Worm (Caenorhabditis elegans) whole organism, L3 larva: Measurements from ENCODE around the gene C44B12.9.
A peak's percentile ranks its signal among the peaks of the same experiment; 100 is the strongest.

Source experiments
- R02D3.7 ChIP-seq: fragments of 150-350 bp; optimal IDR thresholded peaks from 2 replicates; lab custom pipeline; 2014; ENCODE audit warnings: missing biosample characterization, missing genetic modification characterization
- ZK546.5 ChIP-seq: sonication (generic microtip); optimal IDR thresholded peaks from 2 replicates; lab custom pipeline; 2017; ENCODE audit warnings: missing biosample characterization, missing genetic modification characterization
- aly-2 ChIP-seq: fragments of 150-350 bp; optimal IDR thresholded peaks from 2 replicates; lab custom pipeline; 2014; ENCODE audit warnings: missing biosample characterization, missing genetic modification characterization
- ama-1 ChIP-seq: fragments of 150-350 bp; optimal IDR thresholded peaks from 2 replicates; lab custom pipeline; 2018
- ceh-16 ChIP-seq: sonication (generic microtip); optimal IDR thresholded peaks from 2 replicates; lab custom pipeline; 2017; ENCODE audit warnings: missing biosample characterization, missing genetic modification characterization
- ceh-28 ChIP-seq: fragments of 150-350 bp; optimal IDR thresholded peaks from 2 replicates; lab custom pipeline; 2014; ENCODE audit warnings: missing biosample characterization, missing genetic modification reagents, missing genetic modification characterization
- ceh-82 ChIP-seq: fragments of 150-350 bp; optimal IDR thresholded peaks from 2 replicates; lab custom pipeline; 2014; ENCODE audit warnings: missing biosample characterization, missing genetic modification characterization
- ceh-9 ChIP-seq: sonication (generic microtip); optimal IDR thresholded peaks from 2 replicates; lab custom pipeline; 2018; ENCODE audit warnings: missing biosample characterization, missing genetic modification characterization
- daf-12 ChIP-seq: fragments of 150-350 bp; optimal IDR thresholded peaks from 2 replicates; lab custom pipeline; 2014; ENCODE audit warnings: missing biosample characterization, missing genetic modification reagents, missing genetic modification characterization
- egl-27 ChIP-seq: sonication (generic microtip); optimal IDR thresholded peaks from 4 replicates; lab custom pipeline; 2017; ENCODE audit warnings: missing biosample characterization, missing genetic modification reagents, missing genetic modification characterization
- egl-5 ChIP-seq: fragments of 150-350 bp; optimal IDR thresholded peaks from 2 replicates; lab custom pipeline; 2017; ENCODE audit warnings: missing biosample characterization, missing genetic modification reagents, missing genetic modification characterization, inconsistent platforms
- elt-1 ChIP-seq: fragments of 150-350 bp; optimal IDR thresholded peaks from 2 replicates; lab custom pipeline; 2014; ENCODE audit warnings: missing biosample characterization, missing genetic modification characterization
- elt-2 ChIP-seq: sonication (generic microtip); optimal IDR thresholded peaks from 2 replicates; lab custom pipeline; 2016; ENCODE audit warnings: missing genetic modification reagents, mild to moderate bottlenecking, missing genetic modification characterization, missing compliant biosample characterization
- elt-3 ChIP-seq, 3 experiments: fragments of 150-350 bp in 1 of 3; sonication (generic microtip) in 2 of 3; optimal IDR thresholded peaks; 2 replicates in 2 of 3; 4 replicates in 1 of 3; lab custom pipeline; 2014 to 2017; ENCODE audit warnings: missing biosample characterization in 3 of 3, missing genetic modification characterization in 3 of 3
- eor-1 ChIP-seq, 2 experiments: fragments of 150-350 bp; optimal IDR thresholded peaks; 2 replicates each; lab custom pipeline; 2014 to 2018; ENCODE audit warnings: missing biosample characterization in 2 of 2, missing genetic modification characterization in 2 of 2
- fkh-10 ChIP-seq: sonication (generic microtip); optimal IDR thresholded peaks from 2 replicates; lab custom pipeline; 2017; ENCODE audit warnings: missing biosample characterization, missing genetic modification reagents, missing genetic modification characterization
- fkh-2 ChIP-seq: fragments of 150-350 bp; optimal IDR thresholded peaks from 2 replicates; lab custom pipeline; 2014; ENCODE audit warnings: missing biosample characterization, missing genetic modification reagents, missing genetic modification characterization
- fos-1 ChIP-seq: fragments of 150-350 bp; optimal IDR thresholded peaks from 2 replicates; lab custom pipeline; 2014; ENCODE audit warnings: missing biosample characterization, missing genetic modification characterization
- hmg-11 ChIP-seq: sonication (generic microtip); optimal IDR thresholded peaks from 2 replicates; lab custom pipeline; 2016; ENCODE audit warnings: missing genetic modification characterization, missing compliant biosample characterization
- jun-1 ChIP-seq: fragments of 150-350 bp; optimal IDR thresholded peaks from 2 replicates; lab custom pipeline; 2014; ENCODE audit warnings: missing biosample characterization, missing genetic modification reagents, missing genetic modification characterization
- lin-15B ChIP-seq: fragments of 150-350 bp; optimal IDR thresholded peaks from 2 replicates; lab custom pipeline; 2014; ENCODE audit warnings: missing biosample characterization, missing genetic modification characterization
- lin-39 ChIP-seq: fragments of 150-350 bp; optimal IDR thresholded peaks from 2 replicates; lab custom pipeline; 2018; ENCODE audit warnings: missing biosample characterization, missing genetic modification reagents, missing genetic modification characterization
- lsy-12 ChIP-seq: sonication (generic microtip); optimal IDR thresholded peaks from 2 replicates; lab custom pipeline; 2016; ENCODE audit warnings: mild to moderate bottlenecking, missing genetic modification characterization, missing compliant biosample characterization
- mdl-1 ChIP-seq: fragments of 150-350 bp; optimal IDR thresholded peaks from 2 replicates; lab custom pipeline; 2014; ENCODE audit warnings: missing biosample characterization, missing genetic modification characterization
- mml-1 ChIP-seq: fragments of 150-350 bp; sonication (generic microtip); optimal IDR thresholded peaks from 3 replicates; lab custom pipeline; 2014; ENCODE audit warnings: missing biosample characterization, missing genetic modification characterization
- nfya-1 ChIP-seq: sonication (generic microtip); optimal IDR thresholded peaks from 2 replicates; lab custom pipeline; 2017; ENCODE audit warnings: missing genetic modification characterization, mild to moderate bottlenecking, missing compliant biosample characterization, antibody characterized with exemption, moderate library complexity; ENCODE audit not compliant: insufficient read depth
- nhr-11 ChIP-seq: fragments of 150-350 bp; optimal IDR thresholded peaks from 2 replicates; lab custom pipeline; 2014; ENCODE audit warnings: missing biosample characterization, missing genetic modification characterization
- nhr-12 ChIP-seq: fragments of 150-350 bp; optimal IDR thresholded peaks from 2 replicates; lab custom pipeline; 2014; ENCODE audit warnings: missing biosample characterization, missing genetic modification characterization
- nhr-23 ChIP-seq: fragments of 150-350 bp; optimal IDR thresholded peaks from 2 replicates; lab custom pipeline; 2014; ENCODE audit warnings: missing biosample characterization, missing genetic modification reagents, missing genetic modification characterization
- nhr-237 ChIP-seq: fragments of 150-350 bp; optimal IDR thresholded peaks from 2 replicates; lab custom pipeline; 2014; ENCODE audit warnings: missing biosample characterization, missing genetic modification characterization
- nhr-25 ChIP-seq: sonication (generic microtip); optimal IDR thresholded peaks from 2 replicates; lab custom pipeline; 2017; ENCODE audit warnings: missing biosample characterization, missing genetic modification characterization
- nhr-28 ChIP-seq: fragments of 150-350 bp; optimal IDR thresholded peaks from 2 replicates; lab custom pipeline; 2014; ENCODE audit warnings: missing biosample characterization, missing genetic modification characterization
- nhr-43 ChIP-seq: sonication (generic microtip); optimal IDR thresholded peaks from 2 replicates; lab custom pipeline; 2016; ENCODE audit warnings: mild to moderate bottlenecking, missing genetic modification characterization, missing compliant biosample characterization; ENCODE audit not compliant: poor library complexity, severe bottlenecking
- nhr-67 ChIP-seq: fragments of 150-350 bp; optimal IDR thresholded peaks from 2 replicates; lab custom pipeline; 2014; ENCODE audit warnings: missing biosample characterization, missing genetic modification characterization
- nhr-76 ChIP-seq: fragments of 150-350 bp; sonication (generic microtip); optimal IDR thresholded peaks from 5 replicates; lab custom pipeline; 2014; ENCODE audit warnings: missing biosample characterization, missing genetic modification characterization
- nhr-77 ChIP-seq: fragments of 150-350 bp; optimal IDR thresholded peaks from 2 replicates; lab custom pipeline; 2014; ENCODE audit warnings: missing biosample characterization, missing genetic modification characterization
- pha-4 ChIP-seq: fragments of 150-350 bp; optimal IDR thresholded peaks from 2 replicates; lab custom pipeline; 2014; ENCODE audit warnings: missing biosample characterization, missing genetic modification reagents, missing genetic modification characterization
- pqm-1 ChIP-seq: fragments of 150-350 bp; optimal IDR thresholded peaks from 2 replicates; lab custom pipeline; 2017; ENCODE audit warnings: missing biosample characterization, missing genetic modification characterization, inconsistent platforms
- sea-2 ChIP-seq: fragments of 150-350 bp; sonication (generic microtip); optimal IDR thresholded peaks from 4 replicates; lab custom pipeline; 2014; ENCODE audit warnings: missing biosample characterization, missing genetic modification reagents, missing genetic modification characterization
- skn-1 ChIP-seq: fragments of 150-350 bp; optimal IDR thresholded peaks from 2 replicates; lab custom pipeline; 2014; ENCODE audit warnings: missing biosample characterization, missing genetic modification characterization
- snpc-4 ChIP-seq: fragments of 150-350 bp; optimal IDR thresholded peaks from 2 replicates; lab custom pipeline; 2014; ENCODE audit warnings: missing biosample characterization, missing genetic modification characterization
- tbx-2 ChIP-seq: sonication (generic microtip); optimal IDR thresholded peaks from 2 replicates; lab custom pipeline; 2016; ENCODE audit warnings: mild to moderate bottlenecking, missing genetic modification characterization, missing compliant biosample characterization
- unc-39 ChIP-seq: sonication (generic microtip); optimal IDR thresholded peaks from 4 replicates; lab custom pipeline; 2017; ENCODE audit warnings: missing biosample characterization, missing genetic modification characterization
- unc-62 ChIP-seq: fragments of 150-350 bp; sonication (generic microtip); optimal IDR thresholded peaks from 4 replicates; lab custom pipeline; 2014; ENCODE audit warnings: missing biosample characterization, missing genetic modification reagents, missing genetic modification characterization
- zag-1 ChIP-seq: fragments of 150-350 bp; optimal IDR thresholded peaks from 2 replicates; lab custom pipeline; 2014; ENCODE audit warnings: missing biosample characterization, missing genetic modification characterization
- ztf-11 ChIP-seq: fragments of 150-350 bp; optimal IDR thresholded peaks from 2 replicates; lab custom pipeline; 2014; ENCODE audit warnings: missing biosample characterization, missing genetic modification characterization
- ztf-4 ChIP-seq: fragments of 150-350 bp; optimal IDR thresholded peaks from 2 replicates; lab custom pipeline; 2014; ENCODE audit warnings: missing biosample characterization, missing genetic modification characterization

The C44B12.9 gene

ce11 chrIV:1093870-1094564 lies 10.4 kb downstream of the C44B12.9 start, which contains the start of the genes cct-8 and Y55F3AR.2:
Gene cct-8, minus strand, starts transcription at chrIV:1093920.
Gene Y55F3AR.2, plus strand, starts transcription at chrIV:1094541.
- TF ChIP-seq nhr-25 (tag; lab: Kevin White, UChicago) (peak; percentile 91), unc-62 (GFP tag; lab: Kevin White, UChicago) (peak; percentile 29), nhr-11 (no peak), pha-4 (peak; percentile 97), mdl-1 (no peak), nhr-12 (tag; lab: Kevin White, UChicago) (no peak), egl-27 (peak; percentile 83), nhr-23 (tag; lab: Kevin White, UChicago) (peak; percentile 98), snpc-4 (tag; lab: Kevin White, UChicago) (peak; percentile 84), eor-1 (tag; optimal IDR thresholded peaks at IDR 0.05; lab: Kevin White, UChicago) (peak in 1 of 2 experiments; percentile 64), ZK546.5 (tag; lab: Kevin White, UChicago) (peak; percentile 51), ceh-28 (tag; lab: Kevin White, UChicago) (peak; percentile 93), mml-1 (no peak), elt-3 (tag; optimal IDR thresholded peaks at IDR 0.05; lab: Kevin White, UChicago) (peak in 1 of 3 experiments; percentile 55), pqm-1 (tag; lab: Kevin White, UChicago) (peak; percentile 83), sea-2 (GFP tag; lab: Kevin White, UChicago) (no peak), tbx-2 (tag; lab: Kevin White, UChicago) (peak; percentile 94), egl-5 (peak; percentile 92), fkh-10 (peak; percentile 98), ceh-82 (tag; lab: Kevin White, UChicago) (peak; percentile 89), ztf-11 (tag; lab: Kevin White, UChicago) (no peak), aly-2 (peak; percentile 78), nfya-1 (tag; lab: Kevin White, UChicago) (peak; percentile 99), fkh-2 (tag; lab: Kevin White, UChicago) (no peak), nhr-67 (tag; lab: Kevin White, UChicago) (peak; percentile 65), nhr-237 (tag; lab: Kevin White, UChicago) (no peak), lin-15B (tag; lab: Kevin White, UChicago) (peak; percentile 95), ztf-4 (peak; percentile 69), zag-1 (tag; lab: Kevin White, UChicago) (peak; percentile 38), nhr-43 (tag; lab: Kevin White, UChicago) (peak; percentile 97), unc-39 (tag; lab: Kevin White, UChicago) (no peak), ceh-16 (tag; lab: Kevin White, UChicago) (peak; percentile 40), jun-1 (tag; lab: Kevin White, UChicago) (peak; percentile 95), elt-1 (tag; lab: Kevin White, UChicago) (peak; percentile 80), lsy-12 (tag; lab: Kevin White, UChicago) (peak; percentile 99), nhr-28 (no peak), ceh-9 (tag; lab: Kevin White, UChicago) (no peak), lin-39 (tag; lab: Kevin White, UChicago) (peak; percentile 97), nhr-77 (peak; percentile 91), daf-12 (no peak), elt-2 (tag; lab: Kevin White, UChicago) (peak; percentile 76), R02D3.7 (tag; lab: Kevin White, UChicago) (peak; percentile 94), ama-1 (lab: Kevin White, UChicago) (peak; percentile 78), skn-1 (tag; lab: Kevin White, UChicago) (peak; percentile 92), fos-1 (tag; lab: Kevin White, UChicago) (no peak), hmg-11 (tag; lab: Kevin White, UChicago) (peak; percentile 91), nhr-76 (tag; lab: Kevin White, UChicago) (peak; percentile 49)
- TF ChIP-seq, all 47 proteins: peak for 34
